Worm (Caenorhabditis elegans) whole organism, midembryonic: ENCODE data around the gene haf-2.

Experiments
- klf-2 ChIP-seq: fragments of 200-800 bp; sonication (Bioruptor generic); conservative IDR thresholded peaks from 2 replicates; pipeline ENCODE4 v1.3.6; 2022; ENCODE audit warnings: missing genetic modification reagents, missing genetic modification characterization, missing compliant biosample characterization
- ref-1 ChIP-seq: fragments of 200-800 bp; sonication (Bioruptor generic); conservative IDR thresholded peaks from 2 replicates; pipeline ENCODE4 v1.3.6; 2022; ENCODE audit warnings: missing genetic modification reagents, missing genetic modification characterization, missing compliant biosample characterization
- tab-1 ChIP-seq: fragments of 200-800 bp; sonication (Bioruptor generic); IDR thresholded peaks from 2 replicates; pipeline ENCODE4 v1.3.6; 2022; ENCODE audit warnings: missing genetic modification characterization, missing compliant biosample characterization
- ztf-23 ChIP-seq: fragments of 200-800 bp; sonication (Bioruptor generic); IDR thresholded peaks from 2 replicates; pipeline ENCODE4 v1.3.6; 2022; ENCODE audit warnings: missing genetic modification reagents, missing genetic modification characterization, missing compliant biosample characterization
- ztf-29 ChIP-seq: fragments of 200-800 bp; sonication (Bioruptor generic); IDR thresholded peaks from 2 replicates; pipeline ENCODE4 v1.3.6; 2022; ENCODE audit warnings: missing genetic modification reagents, missing genetic modification characterization, missing compliant biosample characterization

ce11 chrII:7323317-7323716 lies 32.9 kb downstream of the haf-2 start:
- no peak for TF ChIP-seq ztf-23 (GFP tag; lab: Robert Waterston, UW)
- no peak for TF ChIP-seq ztf-29 (GFP tag; lab: Robert Waterston, UW)
- TF ChIP-seq ref-1, result no peak
- no peak for TF ChIP-seq klf-2 (GFP tag; lab: Robert Waterston, UW)
- no peak for TF ChIP-seq tab-1 (GFP tag; lab: Robert Waterston, UW)
